Worm (Caenorhabditis elegans): ENCODE measurements around the gene stau-1.

The stau-1 gene

ce11 chrX:1038347-1038746 is 3.3 kb upstream of the stau-1 start, which contains the start of gene F55A4.7:
Gene F55A4.7 (minus strand): TSS chrX:1038447.
- TF ChIP-seq ceh-13 (GFP tag; optimal IDR thresholded peaks at IDR 0.05) (no peak), ets-7 (tag; optimal IDR thresholded peaks at IDR 0.05) (no peak)

ce11 chrX:1030867-1031266 is 4.2 kb downstream of the stau-1 start:
- TF ChIP-seq ama-1 (optimal IDR thresholded peaks at IDR 0.05) (no peak), hmbx-1 (tag; optimal IDR thresholded peaks at IDR 0.05) (no peak), ets-7 (tag; optimal IDR thresholded peaks at IDR 0.05) (no peak), aly-1 (tag; optimal IDR thresholded peaks at IDR 0.05) (no peak), sea-1 (GFP tag; conservative IDR thresholded peaks at IDR 0.05) (no peak), hmg-4 (GFP tag; optimal IDR thresholded peaks at IDR 0.05) (no peak), ceh-36 (tag; optimal IDR thresholded peaks at IDR 0.05) (no peak), ceh-13 (GFP tag; optimal IDR thresholded peaks at IDR 0.05) (no peak), hnd-1 (tag; optimal IDR thresholded peaks at IDR 0.05) (no peak)

- TF ChIP-seq ceh-13 (GFP tag; optimal IDR thresholded peaks at IDR 0.05) (no peak), ama-1 (optimal IDR thresholded peaks at IDR 0.05) (no peak), pes-1 (GFP tag; IDR thresholded peaks at IDR 0.05) (no peak), tbx-11 (GFP tag; IDR thresholded peaks at IDR 0.05) (no peak), tbx-37 (GFP tag; conservative IDR thresholded peaks at IDR 0.05) (no peak), F13C5.2 (tag; optimal IDR thresholded peaks at IDR 0.05) (no peak), sea-1 (GFP tag; conservative IDR thresholded peaks at IDR 0.05) (no peak), hmg-4 (GFP tag; optimal IDR thresholded peaks at IDR 0.05) (no peak), aly-1 (tag; optimal IDR thresholded peaks at IDR 0.05) (no peak), tra-4 (tag; optimal IDR thresholded peaks at IDR 0.05) (no peak), B0310.2 (tag; optimal IDR thresholded peaks at IDR 0.05) (no peak), hnd-1 (tag; optimal IDR thresholded peaks at IDR 0.05) (no peak), ceh-36 (tag; optimal IDR thresholded peaks at IDR 0.05) (no peak), ets-7 (tag; optimal IDR thresholded peaks at IDR 0.05) (no peak)
Measured at ce11 chrX:1027370-1027769, 7.7 kb downstream of the stau-1 start.

ce11 chrX:1026722-1027121 is 8.4 kb downstream of the stau-1 start:
- TF ChIP-seq ceh-36 (tag; optimal IDR thresholded peaks at IDR 0.05) (no peak), F13C5.2 (tag; optimal IDR thresholded peaks at IDR 0.05) (no peak), tbx-11 (GFP tag; IDR thresholded peaks at IDR 0.05) (no peak), scrt-1 (GFP tag; IDR thresholded peaks at IDR 0.05) (no peak), B0310.2 (tag; optimal IDR thresholded peaks at IDR 0.05) (no peak), ama-1 (optimal IDR thresholded peaks at IDR 0.05) (no peak), tbx-37 (GFP tag; conservative IDR thresholded peaks at IDR 0.05) (no peak), pes-1 (GFP tag; IDR thresholded peaks at IDR 0.05) (no peak), hnd-1 (tag; optimal IDR thresholded peaks at IDR 0.05) (no peak), ceh-13 (GFP tag; optimal IDR thresholded peaks at IDR 0.05) (no peak), sea-1 (GFP tag; conservative IDR thresholded peaks at IDR 0.05) (no peak), tra-4 (tag; optimal IDR thresholded peaks at IDR 0.05) (no peak), ets-7 (tag; optimal IDR thresholded peaks at IDR 0.05) (no peak), aly-1 (tag; optimal IDR thresholded peaks at IDR 0.05) (no peak), flt-1 (GFP tag; IDR thresholded peaks at IDR 0.05) (no peak), hmbx-1 (tag; optimal IDR thresholded peaks at IDR 0.05) (no peak), hmg-4 (GFP tag; optimal IDR thresholded peaks at IDR 0.05) (no peak)

- TF ChIP-seq tbx-37 (GFP tag; conservative IDR thresholded peaks at IDR 0.05) (no peak), scrt-1 (GFP tag; IDR thresholded peaks at IDR 0.05) (no peak), ceh-36 (tag; optimal IDR thresholded peaks at IDR 0.05) (no peak), ama-1 (optimal IDR thresholded peaks at IDR 0.05) (no peak), ets-7 (tag; optimal IDR thresholded peaks at IDR 0.05) (no peak), tbx-11 (GFP tag; IDR thresholded peaks at IDR 0.05) (no peak), tra-4 (tag; optimal IDR thresholded peaks at IDR 0.05) (no peak), F13C5.2 (tag; optimal IDR thresholded peaks at IDR 0.05) (no peak), pes-1 (GFP tag; IDR thresholded peaks at IDR 0.05) (no peak), hmg-4 (GFP tag; optimal IDR thresholded peaks at IDR 0.05) (no peak), hmbx-1 (tag; optimal IDR thresholded peaks at IDR 0.05) (no peak), flt-1 (GFP tag; IDR thresholded peaks at IDR 0.05) (no peak), sea-1 (GFP tag; conservative IDR thresholded peaks at IDR 0.05) (no peak), aly-1 (tag; optimal IDR thresholded peaks at IDR 0.05) (no peak), hnd-1 (tag; optimal IDR thresholded peaks at IDR 0.05) (no peak), ceh-13 (GFP tag; optimal IDR thresholded peaks at IDR 0.05) (no peak)
Measured at ce11 chrX:1025010-1025409, 10.1 kb downstream of the stau-1 start, which contains the start of gene F55A4.3. Gene F55A4.3 (minus strand): TSS chrX:1025110.

- TF ChIP-seq tbx-37 (GFP tag; conservative IDR thresholded peaks at IDR 0.05) (no peak), ama-1 (optimal IDR thresholded peaks at IDR 0.05) (no peak), aly-1 (tag; optimal IDR thresholded peaks at IDR 0.05) (no peak), tra-4 (tag; optimal IDR thresholded peaks at IDR 0.05) (no peak), scrt-1 (GFP tag; IDR thresholded peaks at IDR 0.05) (no peak), ets-7 (tag; optimal IDR thresholded peaks at IDR 0.05) (no peak), ceh-13 (GFP tag; optimal IDR thresholded peaks at IDR 0.05) (no peak), hmg-4 (GFP tag; optimal IDR thresholded peaks at IDR 0.05) (peak; percentile 79), ceh-36 (tag; optimal IDR thresholded peaks at IDR 0.05) (no peak), tbx-11 (GFP tag; IDR thresholded peaks at IDR 0.05) (no peak), hnd-1 (tag; optimal IDR thresholded peaks at IDR 0.05) (no peak), hmbx-1 (tag; optimal IDR thresholded peaks at IDR 0.05) (no peak), F13C5.2 (tag; optimal IDR thresholded peaks at IDR 0.05) (peak; percentile 22)
Measured at ce11 chrX:1021835-1022311, 13.2 kb downstream of the stau-1 start.

ce11 chrX:1018586-1018985 is 16.5 kb downstream of the stau-1 start:
- no peak for TF ChIP-seq ama-1 (optimal IDR thresholded peaks at IDR 0.05)

ce11 chrX:1017456-1017855 is 17.6 kb downstream of the stau-1 start, which contains the start of the genes F55A4.13 and nlf-1:
Gene F55A4.13 (minus strand): TSS chrX:1017556.
Gene nlf-1 (minus strand): TSS chrX:1017567.
- TF ChIP-seq ceh-13 (GFP tag; optimal IDR thresholded peaks at IDR 0.05) (no peak), B0310.2 (tag; optimal IDR thresholded peaks at IDR 0.05) (no peak), scrt-1 (GFP tag; IDR thresholded peaks at IDR 0.05) (no peak), tra-4 (tag; optimal IDR thresholded peaks at IDR 0.05) (no peak), hmbx-1 (tag; optimal IDR thresholded peaks at IDR 0.05) (no peak), pes-1 (GFP tag; IDR thresholded peaks at IDR 0.05) (no peak), ceh-36 (tag; optimal IDR thresholded peaks at IDR 0.05) (no peak)
